Worm (Caenorhabditis elegans) whole organism, L2 larva: ENCODE data around the gene Y57E12B.11.

Source experiments
- C34F6.9 ChIP-seq: fragments of 150-350 bp; optimal IDR thresholded peaks from 2 replicates; lab custom pipeline; 2014; ENCODE audit warnings: missing biosample characterization, missing genetic modification characterization
- F13H6.1 ChIP-seq: sonication (generic microtip); optimal IDR thresholded peaks from 2 replicates; lab custom pipeline; 2016; ENCODE audit warnings: missing genetic modification characterization, missing compliant biosample characterization
- ZK546.5 ChIP-seq: sonication (generic microtip); optimal IDR thresholded peaks from 2 replicates; lab custom pipeline; 2017; ENCODE audit warnings: missing biosample characterization, missing genetic modification characterization
- blmp-1 ChIP-seq: sonication (generic microtip); optimal IDR thresholded peaks from 2 replicates; lab custom pipeline; 2017; ENCODE audit warnings: missing genetic modification characterization, mild to moderate bottlenecking, missing compliant biosample characterization, antibody characterized with exemption, moderate library complexity; ENCODE audit not compliant: insufficient read depth
- ceh-16 ChIP-seq: fragments of 150-350 bp; optimal IDR thresholded peaks from 2 replicates; lab custom pipeline; 2014; ENCODE audit warnings: missing biosample characterization, missing genetic modification characterization
- ceh-82 ChIP-seq: fragments of 150-350 bp; optimal IDR thresholded peaks from 2 replicates; lab custom pipeline; 2014; ENCODE audit warnings: missing biosample characterization, missing genetic modification characterization
- elt-1 ChIP-seq: fragments of 150-350 bp; optimal IDR thresholded peaks from 2 replicates; lab custom pipeline; 2014; ENCODE audit warnings: missing biosample characterization, missing genetic modification characterization
- elt-3 ChIP-seq: sonication (generic microtip); optimal IDR thresholded peaks from 2 replicates; lab custom pipeline; 2017; ENCODE audit warnings: missing biosample characterization, missing genetic modification characterization
- fos-1 ChIP-seq: fragments of 150-350 bp; optimal IDR thresholded peaks from 2 replicates; lab custom pipeline; 2014; ENCODE audit warnings: missing biosample characterization, missing genetic modification characterization
- lin-11 ChIP-seq: fragments of 150-350 bp; sonication (generic microtip); optimal IDR thresholded peaks from 2 replicates; lab custom pipeline; 2014; ENCODE audit warnings: missing biosample characterization, missing genetic modification characterization, inconsistent platforms, mixed read lengths
- lin-13 ChIP-seq: fragments of 150-350 bp; optimal IDR thresholded peaks from 2 replicates; lab custom pipeline; 2014; ENCODE audit warnings: missing biosample characterization, missing genetic modification reagents, missing genetic modification characterization
- lin-39 ChIP-seq: fragments of 150-350 bp; optimal IDR thresholded peaks from 2 replicates; lab custom pipeline; 2014; ENCODE audit warnings: missing biosample characterization, missing genetic modification reagents, missing genetic modification characterization
- lsy-2 ChIP-seq, 2 experiments: fragments of 150-350 bp in 1 of 2; sonication (generic microtip) in 1 of 2; optimal IDR thresholded peaks; 2 replicates each; lab custom pipeline; 2014 to 2017; ENCODE audit warnings: missing biosample characterization in 2 of 2, missing genetic modification characterization in 2 of 2
- mab-5 ChIP-seq: fragments of 150-350 bp; optimal IDR thresholded peaks from 2 replicates; lab custom pipeline; 2014; ENCODE audit warnings: missing biosample characterization, missing genetic modification characterization
- mbf-1 ChIP-seq: sonication (generic microtip); optimal IDR thresholded peaks from 2 replicates; lab custom pipeline; 2017; ENCODE audit warnings: missing biosample characterization, missing genetic modification characterization
- mdl-1 ChIP-seq, 2 experiments: fragments of 150-350 bp in 1 of 2; sonication (generic microtip) in 1 of 2; optimal IDR thresholded peaks; 2 replicates each; lab custom pipeline; 2017; ENCODE audit warnings: missing biosample characterization in 2 of 2, missing genetic modification characterization in 2 of 2
- nhr-10 ChIP-seq: sonication (generic microtip); optimal IDR thresholded peaks from 2 replicates; lab custom pipeline; 2017; ENCODE audit warnings: missing biosample characterization, missing genetic modification characterization
- nhr-11 ChIP-seq: fragments of 150-350 bp; optimal IDR thresholded peaks from 2 replicates; lab custom pipeline; 2014; ENCODE audit warnings: missing biosample characterization, missing genetic modification characterization
- nhr-12 ChIP-seq: fragments of 150-350 bp; optimal IDR thresholded peaks from 2 replicates; lab custom pipeline; 2014; ENCODE audit warnings: missing biosample characterization, missing genetic modification characterization
- nhr-129 ChIP-seq: fragments of 150-350 bp; optimal IDR thresholded peaks from 2 replicates; lab custom pipeline; 2014; ENCODE audit warnings: missing biosample characterization, missing genetic modification characterization
- nhr-21 ChIP-seq: fragments of 150-350 bp; optimal IDR thresholded peaks from 2 replicates; lab custom pipeline; 2014; ENCODE audit warnings: missing biosample characterization, missing genetic modification characterization
- nhr-25 ChIP-seq: fragments of 150-350 bp; sonication (generic microtip); optimal IDR thresholded peaks from 3 replicates; lab custom pipeline; 2014; ENCODE audit warnings: missing biosample characterization, missing genetic modification characterization
- nhr-6 ChIP-seq: fragments of 150-350 bp; optimal IDR thresholded peaks from 2 replicates; lab custom pipeline; 2014; ENCODE audit warnings: missing biosample characterization, missing genetic modification characterization
- nhr-77 ChIP-seq: fragments of 150-350 bp; optimal IDR thresholded peaks from 2 replicates; lab custom pipeline; 2014; ENCODE audit warnings: missing biosample characterization, missing genetic modification characterization
- peb-1 ChIP-seq: fragments of 150-350 bp; optimal IDR thresholded peaks from 2 replicates; lab custom pipeline; 2014; ENCODE audit warnings: missing biosample characterization, missing genetic modification characterization
- sem-4 ChIP-seq: fragments of 150-350 bp; optimal IDR thresholded peaks from 2 replicates; lab custom pipeline; 2014; ENCODE audit warnings: missing biosample characterization, missing genetic modification reagents, missing genetic modification characterization
- skn-1 ChIP-seq: sonication (generic microtip); optimal IDR thresholded peaks from 2 replicates; lab custom pipeline; 2017; ENCODE audit warnings: missing biosample characterization, missing genetic modification characterization
- sma-3 ChIP-seq: sonication (generic microtip); optimal IDR thresholded peaks from 2 replicates; lab custom pipeline; 2016; ENCODE audit warnings: missing genetic modification reagents, missing genetic modification characterization, missing compliant biosample characterization
- sma-9 ChIP-seq, 2 experiments: fragments of 150-350 bp in 1 of 2; sonication (generic microtip) in 1 of 2; optimal IDR thresholded peaks; 2 replicates each; lab custom pipeline; 2014 to 2016; ENCODE audit warnings: missing genetic modification characterization in 2 of 2, mild to moderate bottlenecking in 1 of 2, missing biosample characterization in 1 of 2, missing compliant biosample characterization in 1 of 2, missing genetic modification reagents in 1 of 2, moderate library complexity in 1 of 2
- snpc-4 ChIP-seq: fragments of 150-350 bp; optimal IDR thresholded peaks from 2 replicates; lab custom pipeline; 2014; ENCODE audit warnings: missing biosample characterization, missing genetic modification characterization
- unc-39 ChIP-seq: fragments of 150-350 bp; optimal IDR thresholded peaks from 2 replicates; lab custom pipeline; 2014; ENCODE audit warnings: missing biosample characterization, missing genetic modification characterization
- unc-55 ChIP-seq: fragments of 150-350 bp; sonication (generic microtip); optimal IDR thresholded peaks from 3 replicates; lab custom pipeline; 2014; ENCODE audit warnings: missing biosample characterization, missing genetic modification reagents, missing genetic modification characterization
- unc-62 ChIP-seq: fragments of 150-350 bp; optimal IDR thresholded peaks from 2 replicates; lab custom pipeline; 2014; ENCODE audit warnings: missing biosample characterization, missing genetic modification reagents, missing genetic modification characterization
- zag-1 ChIP-seq: fragments of 150-350 bp; optimal IDR thresholded peaks from 2 replicates; lab custom pipeline; 2014; ENCODE audit warnings: missing biosample characterization, missing genetic modification characterization
- ztf-1 ChIP-seq: fragments of 200-800 bp; sonication (Bioruptor generic); conservative IDR thresholded peaks from 2 replicates; pipeline ENCODE4 v1.3.6; 2022; ENCODE audit warnings: missing genetic modification characterization, missing compliant biosample characterization
- ztf-11 ChIP-seq: sonication (generic microtip); optimal IDR thresholded peaks from 2 replicates; lab custom pipeline; 2017; ENCODE audit warnings: missing biosample characterization, missing genetic modification characterization
- ztf-4 ChIP-seq: fragments of 150-350 bp; optimal IDR thresholded peaks from 2 replicates; lab custom pipeline; 2014; ENCODE audit warnings: missing biosample characterization, missing genetic modification characterization

Gene Y57E12B.11

DNA sequence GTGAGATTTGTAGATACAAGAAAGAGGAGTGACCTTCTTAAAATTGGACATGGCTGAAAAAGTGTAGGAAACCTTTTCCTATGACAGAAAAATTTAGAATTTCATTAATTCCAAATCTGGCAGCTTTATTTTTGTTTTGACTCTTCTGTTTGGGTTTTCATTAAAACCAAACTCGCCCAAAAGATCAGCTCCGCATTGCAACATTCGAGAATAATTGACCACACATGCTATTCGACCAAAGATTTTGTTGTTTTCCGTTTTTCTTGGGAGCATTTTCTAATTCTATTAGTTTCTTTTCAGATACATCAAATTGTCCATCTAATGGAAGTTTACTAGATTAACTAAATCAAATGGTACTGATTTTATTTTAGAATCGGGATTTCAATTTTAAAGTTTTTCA, 6.6 kb upstream of the Y57E12B.11 start, which contains the start of gene mec-1:
Gene mec-1 (plus strand): TSS at position 301 of the 400 bp plus-strand sequence.
- no peak for TF ChIP-seq elt-3
- no peak for TF ChIP-seq ztf-11
- TF ChIP-seq lin-39 (tag; lab: Kevin White, UChicago): no peak
- TF ChIP-seq blmp-1 (tag; lab: Kevin White, UChicago): no peak
- no peak for TF ChIP-seq nhr-77 (tag; lab: Kevin White, UChicago)
- TF ChIP-seq unc-62 (GFP tag; lab: Kevin White, UChicago): no peak
- TF ChIP-seq mbf-1 (tag; lab: Kevin White, UChicago): no peak
- TF ChIP-seq nhr-10 (tag; lab: Kevin White, UChicago): no peak
- no peak for TF ChIP-seq zag-1
- TF ChIP-seq mdl-1 (tag; optimal IDR thresholded peaks at IDR 0.05; lab: Kevin White, UChicago): no peak

DNA sequence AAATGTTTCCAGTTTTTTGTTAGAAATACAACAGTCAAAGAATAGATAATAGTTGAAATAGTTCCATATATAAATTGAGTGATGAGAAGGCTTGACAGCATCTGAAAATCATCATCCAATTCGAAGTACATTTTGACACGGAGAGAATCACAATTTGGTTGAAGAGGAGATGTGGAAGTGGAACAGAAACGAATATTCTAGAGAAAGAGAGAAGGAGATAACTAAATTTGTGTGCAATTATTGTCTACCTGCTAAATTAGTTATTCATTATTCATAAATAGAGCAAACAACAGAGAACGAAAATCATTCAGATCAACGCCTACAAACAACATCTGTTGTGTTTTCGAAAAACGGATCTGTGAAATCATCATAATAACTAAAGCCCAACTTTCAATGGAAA, 4.1 kb upstream of the Y57E12B.11 start, which contains the start of gene srg-31:
Gene srg-31 (minus strand): TSS at position 101 of the 400 bp plus-strand sequence.
- TF ChIP-seq peb-1 (tag; lab: Kevin White, UChicago) (no peak), nhr-11 (no peak), mdl-1 (tag; optimal IDR thresholded peaks at IDR 0.05; lab: Kevin White, UChicago) (no peak), elt-1 (tag; lab: Kevin White, UChicago) (no peak), lin-13 (GFP tag; lab: Kevin White, UChicago) (no peak), F13H6.1 (no peak), unc-39 (no peak), sem-4 (tag; lab: Kevin White, UChicago) (no peak), ztf-1 (no peak), mab-5 (tag; lab: Kevin White, UChicago) (no peak), lin-11 (tag; lab: Kevin White, UChicago) (no peak), lsy-2 (tag; optimal IDR thresholded peaks at IDR 0.05; lab: Kevin White, UChicago) (no peak), ztf-11 (no peak), nhr-25 (tag; lab: Kevin White, UChicago) (no peak), sma-9 (GFP tag; optimal IDR thresholded peaks at IDR 0.05; lab: Kevin White, UChicago) (no peak), sma-9 (tag; optimal IDR thresholded peaks at IDR 0.05; lab: Kevin White, UChicago) (no peak), ztf-4 (no peak)

DNA sequence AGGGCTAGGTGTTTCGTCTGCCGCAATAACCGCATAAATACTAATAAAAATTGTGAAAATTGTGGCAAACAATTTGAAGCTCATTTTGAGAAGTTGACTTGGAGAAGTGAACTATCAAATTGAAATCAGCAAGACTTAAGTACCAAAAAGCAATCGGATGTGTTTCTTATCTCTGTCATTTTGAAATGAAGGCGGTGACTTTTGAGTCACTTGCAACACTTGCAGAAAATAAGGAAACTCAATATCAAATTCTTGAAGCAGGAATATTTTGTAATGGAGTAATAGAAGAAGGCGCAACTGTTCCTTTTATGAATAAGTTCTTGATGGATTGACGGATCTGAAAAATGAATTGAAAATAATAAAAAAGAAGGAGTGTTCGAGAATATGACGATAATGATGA, 1.6 kb upstream of the Y57E12B.11 start, which contains the start of gene T07H8.11:
Gene T07H8.11 (minus strand): TSS at position 101 of the 400 bp plus-strand sequence.
- TF ChIP-seq fos-1 (no peak), nhr-129 (tag; lab: Kevin White, UChicago) (no peak), ztf-11 (no peak), nhr-21 (no peak), C34F6.9 (tag; lab: Kevin White, UChicago) (no peak), ceh-16 (tag; lab: Kevin White, UChicago) (no peak), zag-1 (no peak), F13H6.1 (no peak), unc-55 (GFP tag; lab: Kevin White, UChicago) (no peak), ZK546.5 (no peak), sma-9 (GFP tag; optimal IDR thresholded peaks at IDR 0.05; lab: Kevin White, UChicago) (no peak), sma-9 (tag; optimal IDR thresholded peaks at IDR 0.05; lab: Kevin White, UChicago) (no peak)

DNA sequence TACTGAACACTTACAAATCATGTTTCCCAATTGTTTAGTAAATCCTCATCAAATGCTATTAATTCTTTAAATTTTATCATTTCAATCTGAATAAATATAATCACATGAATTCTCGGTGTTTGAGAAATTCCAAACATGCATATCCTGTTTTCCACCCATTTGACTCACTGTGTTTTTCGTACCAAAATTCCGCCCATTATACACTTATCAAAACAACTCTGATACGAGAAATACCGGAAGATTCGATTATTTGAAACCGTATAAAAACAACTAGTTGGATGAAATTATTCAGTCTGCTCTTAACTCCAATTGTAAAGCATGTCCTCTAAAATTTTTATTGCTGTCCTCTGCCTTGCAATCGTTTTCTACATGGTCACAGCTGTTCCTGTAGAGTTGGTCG, 1.4 kb downstream of the Y57E12B.11 start, which contains the start of gene Y57E12B.1:
Gene Y57E12B.1 (plus strand): TSS at position 301 of the 400 bp plus-strand sequence.
- TF ChIP-seq ztf-4: no peak
- no peak for TF ChIP-seq unc-62 (GFP tag; lab: Kevin White, UChicago)
- no peak for TF ChIP-seq zag-1
- no peak for TF ChIP-seq nhr-77 (tag; lab: Kevin White, UChicago)
- TF ChIP-seq nhr-12 (tag; lab: Kevin White, UChicago): no peak
- no peak for TF ChIP-seq skn-1 (tag; lab: Kevin White, UChicago)
- TF ChIP-seq peb-1 (tag; lab: Kevin White, UChicago): no peak
- no peak for TF ChIP-seq sma-3
- TF ChIP-seq ceh-82 (tag; lab: Kevin White, UChicago): no peak
- TF ChIP-seq unc-39: no peak
- no peak for TF ChIP-seq ztf-11
- TF ChIP-seq nhr-6: no peak
- TF ChIP-seq sem-4 (tag; lab: Kevin White, UChicago): no peak
- no peak for TF ChIP-seq lin-13 (GFP tag; lab: Kevin White, UChicago)
- no peak for TF ChIP-seq snpc-4
- no peak for TF ChIP-seq nhr-11
- TF ChIP-seq, all 48 proteins: peak for 0
